Fruit fly (Drosophila melanogaster) Kc167 (cell line): Measurements from ENCODE around the gene Ogdh.

Experiments
- Myc ChIP-seq: fragments of >200 bp; optimal IDR thresholded peaks from 2 replicates; lab custom pipeline; 2017; ENCODE audit warnings: missing external identifiers
- Sin3A ChIP-seq: fragments of >200 bp; optimal IDR thresholded peaks from 2 replicates; lab custom pipeline; 2018; ENCODE audit warnings: missing external identifiers
- h ChIP-seq: fragments of >200 bp; optimal IDR thresholded peaks from 3 replicates; lab custom pipeline; 2018; ENCODE audit warnings: missing external identifiers
- insv ChIP-seq: fragments of >200 bp; optimal IDR thresholded peaks from 3 replicates; lab custom pipeline; 2018; ENCODE audit warnings: missing external identifiers
- psq ChIP-seq: fragments of >200 bp; optimal IDR thresholded peaks from 2 replicates; lab custom pipeline; 2017; ENCODE audit warnings: missing external identifiers
- ttk ChIP-seq: sonication (Bioruptor generic); optimal IDR thresholded peaks from 2 replicates; lab custom pipeline; 2017; ENCODE audit warnings: missing external identifiers

Gene Ogdh

DNA sequence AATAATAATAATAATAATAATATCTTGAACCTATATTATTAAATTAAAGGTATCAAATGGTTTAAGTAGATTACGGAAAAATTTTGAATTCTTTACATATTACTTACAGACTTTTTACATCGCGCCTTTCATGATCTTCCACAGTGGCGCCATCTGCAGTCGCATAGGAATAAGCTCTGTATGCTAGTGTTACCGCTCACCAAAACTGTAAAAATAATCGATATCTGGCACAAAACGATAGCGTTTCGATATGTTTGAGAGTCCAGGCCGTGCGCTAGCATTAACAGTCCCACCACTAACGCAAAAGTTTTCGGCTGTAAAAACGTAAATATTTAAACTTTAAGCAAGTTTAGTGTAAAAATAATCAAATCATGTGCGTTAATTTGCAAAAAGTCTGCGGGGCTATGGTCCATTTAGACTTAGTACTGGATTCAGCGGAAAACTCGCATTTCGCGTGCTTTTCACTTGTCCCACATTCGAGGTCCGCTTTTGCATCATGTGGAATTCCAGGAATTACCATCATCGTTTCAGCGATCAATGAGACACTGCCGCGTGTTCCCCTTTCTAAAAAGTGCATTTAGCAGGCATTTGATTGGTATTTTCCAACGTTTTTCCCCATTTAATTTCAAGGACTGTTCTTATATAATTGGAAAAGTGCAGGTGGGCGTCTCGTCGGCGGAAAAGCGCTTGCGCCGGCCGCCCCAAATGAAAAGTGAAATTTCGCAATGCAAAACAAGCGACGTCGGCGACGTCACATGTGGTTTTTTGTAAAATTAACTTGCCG lies 789 bp downstream of the Ogdh start:
- TF ChIP-seq Myc (lab: Kevin White, UChicago) (no peak), psq (no peak), insv (lab: Kevin White, UChicago) (no peak), ttk (lab: Kevin White, UChicago) (no peak), Sin3A (lab: Kevin White, UChicago) (no peak), h (lab: Kevin White, UChicago) (no peak)

dm6 chr3L:16956003-16956767 lies 1.6 kb downstream of the Ogdh start:
- no peak for TF ChIP-seq Sin3A (lab: Kevin White, UChicago)
- TF ChIP-seq ttk (lab: Kevin White, UChicago): no peak
- TF ChIP-seq insv (lab: Kevin White, UChicago): no peak
- no peak for TF ChIP-seq psq
- no peak for TF ChIP-seq h (lab: Kevin White, UChicago)
- TF ChIP-seq Myc (lab: Kevin White, UChicago): no peak

- no peak for TF ChIP-seq insv (lab: Kevin White, UChicago)
- TF ChIP-seq Myc (lab: Kevin White, UChicago): no peak
- no peak for TF ChIP-seq ttk (lab: Kevin White, UChicago)
- no peak for TF ChIP-seq h (lab: Kevin White, UChicago)
- no peak for TF ChIP-seq Sin3A (lab: Kevin White, UChicago)
- no peak for TF ChIP-seq psq
Measured at dm6 chr3L:16956768-16957533, 2.3 kb downstream of the Ogdh start.

DNA sequence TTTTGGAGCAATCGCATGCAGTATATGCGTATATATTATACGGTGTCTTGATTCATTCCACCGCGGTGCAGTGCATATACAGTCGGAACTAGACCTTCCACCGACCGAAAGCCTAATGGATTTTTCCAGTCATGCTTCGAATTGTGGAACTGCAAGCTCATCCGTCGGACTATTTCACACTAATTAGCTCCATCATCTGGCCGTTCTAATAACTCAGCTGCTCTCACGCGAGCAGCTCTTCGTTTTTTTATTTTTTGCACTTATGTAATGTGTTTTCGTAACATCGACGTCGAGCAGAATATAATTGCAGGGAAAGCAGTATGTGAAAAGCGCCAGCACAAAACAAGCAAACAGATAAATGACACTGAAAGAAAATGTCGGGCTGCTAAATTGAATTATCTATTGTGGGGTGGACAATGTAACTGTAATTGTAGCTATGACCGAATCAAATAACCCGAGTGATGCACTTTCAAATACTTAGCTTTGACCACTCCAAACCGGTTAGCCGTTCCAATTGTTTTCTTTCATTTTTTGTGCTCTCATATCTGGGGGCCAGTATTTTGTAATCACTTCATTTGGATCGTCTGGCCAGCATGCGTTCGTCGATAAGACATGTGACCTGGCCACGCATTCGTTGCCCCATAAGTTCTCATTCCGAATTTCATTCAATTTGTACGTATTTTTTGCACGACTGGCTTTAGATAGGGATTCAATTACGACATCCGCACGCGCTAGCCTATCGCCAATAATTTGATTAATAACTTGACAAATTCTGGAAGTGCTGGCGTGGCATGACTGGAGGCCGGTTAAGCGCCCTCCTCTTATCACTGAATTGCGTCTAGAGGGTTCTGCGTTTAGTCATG lies 3.1 kb downstream of the Ogdh start, which contains the start of gene Cpr73D:
Cpr73D (minus strand) TSS at position 156 of the 863 bp plus-strand sequence.
- TF ChIP-seq h (lab: Kevin White, UChicago) (no peak), Sin3A (lab: Kevin White, UChicago) (no peak), psq (no peak), Myc (lab: Kevin White, UChicago) (no peak), ttk (lab: Kevin White, UChicago) (no peak), insv (lab: Kevin White, UChicago) (no peak)

DNA sequence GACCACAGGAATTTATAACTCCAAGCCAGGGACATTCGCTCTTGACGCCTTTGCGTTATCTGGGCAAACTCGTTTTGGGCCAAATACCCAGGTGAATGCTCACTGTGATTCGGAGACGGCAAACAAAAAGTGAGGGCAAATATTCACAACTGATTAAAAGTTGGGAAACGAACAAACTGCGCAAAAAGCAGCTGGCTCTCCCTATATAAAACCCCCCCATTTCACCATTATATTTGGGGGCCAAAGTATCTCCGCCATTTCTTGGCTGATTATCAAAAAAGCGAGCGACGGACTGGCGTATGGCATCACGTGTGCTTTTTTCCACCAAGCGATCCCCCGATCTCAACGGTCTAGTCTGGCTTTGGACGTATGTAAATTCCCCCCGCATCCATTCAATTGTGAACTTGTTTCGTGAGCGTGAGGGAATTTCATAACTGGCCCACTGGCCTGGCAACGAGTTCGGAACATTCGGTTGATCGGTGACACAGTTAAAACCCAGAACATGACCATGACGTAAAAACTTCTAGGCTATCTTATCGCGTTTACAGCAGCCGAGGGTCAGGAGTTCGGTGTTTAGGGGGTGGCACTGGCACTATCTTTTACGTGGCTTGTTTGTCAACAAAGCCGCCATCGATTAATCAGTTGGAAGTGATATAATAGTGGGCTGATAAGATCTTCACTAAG lies 3.9 kb downstream of the Ogdh start:
- TF ChIP-seq h (lab: Kevin White, UChicago) (no peak), ttk (lab: Kevin White, UChicago) (no peak), Myc (lab: Kevin White, UChicago) (no peak), Sin3A (lab: Kevin White, UChicago) (no peak), insv (lab: Kevin White, UChicago) (no peak), psq (no peak)

DNA sequence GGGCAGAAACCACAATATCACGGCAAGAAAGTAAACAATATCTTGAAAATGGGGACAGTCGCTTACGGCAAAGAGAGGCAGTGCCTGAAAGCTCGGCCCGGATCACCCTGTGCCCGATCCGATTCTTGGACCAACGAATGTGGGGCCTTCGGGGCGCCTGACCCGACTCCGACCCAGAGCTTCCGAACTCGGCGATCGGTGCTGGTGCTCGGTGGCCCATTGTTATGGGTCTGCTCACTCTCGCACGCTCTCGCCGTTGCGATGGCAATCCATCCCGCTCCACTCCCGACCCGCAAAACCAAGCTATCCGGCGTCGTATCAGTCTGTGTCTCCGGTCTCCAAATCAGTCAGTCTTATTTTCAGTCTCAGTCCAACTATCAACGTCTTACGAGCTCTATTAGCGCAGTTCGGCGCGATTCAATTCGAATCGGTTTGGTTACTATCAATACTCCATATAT lies 15.1 kb downstream of the Ogdh start, which contains the start of gene Exn:
Exn (plus strand) TSS at position 362 of the 458 bp plus-strand sequence.
- TF ChIP-seq h (lab: Kevin White, UChicago): no peak
- TF ChIP-seq insv (lab: Kevin White, UChicago): no peak
- no peak for TF ChIP-seq ttk (lab: Kevin White, UChicago)

dm6 chr3L:16971611-16972359 lies 17.2 kb downstream of the Ogdh start:
- TF ChIP-seq psq (no peak), insv (lab: Kevin White, UChicago) (no peak), ttk (lab: Kevin White, UChicago) (no peak), h (lab: Kevin White, UChicago) (no peak), Sin3A (lab: Kevin White, UChicago) (no peak), Myc (lab: Kevin White, UChicago) (no peak)

DNA sequence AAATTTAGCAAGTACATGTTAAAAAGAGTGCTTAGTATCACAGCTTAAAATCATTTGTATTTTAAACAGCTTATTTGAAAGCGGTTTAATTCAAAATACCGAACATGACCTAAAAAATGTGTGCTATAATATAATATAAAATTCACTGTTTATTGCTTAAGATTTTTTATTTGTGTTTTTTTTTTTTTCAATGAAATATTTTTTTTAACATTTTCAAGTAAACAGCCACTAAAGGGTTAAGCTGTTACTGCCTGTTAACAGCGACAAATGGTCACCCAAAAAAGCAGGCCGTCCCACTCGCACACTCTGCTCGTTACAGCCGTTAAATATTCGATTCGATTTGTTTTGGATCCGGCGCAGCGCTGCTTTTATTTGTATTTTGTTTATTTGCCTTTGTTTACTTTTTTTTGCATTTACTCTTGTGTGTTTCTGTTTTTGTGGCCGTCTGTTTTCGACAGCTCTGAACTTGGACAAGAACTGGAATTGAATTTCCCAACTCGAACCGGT lies 20.1 kb downstream of the Ogdh start:
- no peak for TF ChIP-seq ttk (lab: Kevin White, UChicago)
- no peak for TF ChIP-seq Myc (lab: Kevin White, UChicago)
- no peak for TF ChIP-seq insv (lab: Kevin White, UChicago)
- TF ChIP-seq Sin3A (lab: Kevin White, UChicago): no peak
- TF ChIP-seq psq: no peak
- TF ChIP-seq h (lab: Kevin White, UChicago): no peak
